Worm (Caenorhabditis elegans): Measurements from ENCODE around the gene ZK792.5.

The ZK792.5 gene

ce11 chrIV:11650344-11650743 lies 37.6 kb downstream of the ZK792.5 start:
- TF ChIP-seq fkh-10 (GFP tag; optimal IDR thresholded peaks at IDR 0.05) (no peak), nhr-67 (tag; optimal IDR thresholded peaks at IDR 0.05) (no peak), aly-2 (tag; optimal IDR thresholded peaks at IDR 0.05) (no peak), elt-1 (tag; optimal IDR thresholded peaks at IDR 0.05) (no peak), fos-1 (tag; optimal IDR thresholded peaks at IDR 0.05) (no peak), hmg-11 (tag; optimal IDR thresholded peaks at IDR 0.05) (no peak), elt-3 (tag; optimal IDR thresholded peaks at IDR 0.05) (no peak), zag-1 (tag; optimal IDR thresholded peaks at IDR 0.05) (no peak), elt-2 (tag; optimal IDR thresholded peaks at IDR 0.05) (no peak), eor-1 (tag; optimal IDR thresholded peaks at IDR 0.05) (no peak), egl-5 (tag; optimal IDR thresholded peaks at IDR 0.05) (no peak)

ce11 chrIV:11649031-11649430 lies 38.9 kb downstream of the ZK792.5 start, which contains the start of gene ZK809.8:
TSS of gene ZK809.8 (minus strand) at chrIV:11649064.
- TF ChIP-seq nhr-43 (tag; optimal IDR thresholded peaks at IDR 0.05; ENCODE audit: poor library complexity, severe bottlenecking) (no peak), snpc-4 (tag; optimal IDR thresholded peaks at IDR 0.05) (no peak), zag-1 (tag; optimal IDR thresholded peaks at IDR 0.05) (no peak), nhr-11 (tag; optimal IDR thresholded peaks at IDR 0.05) (peak; percentile 12), jun-1 (tag; optimal IDR thresholded peaks at IDR 0.05) (no peak), elt-3 (tag; optimal IDR thresholded peaks at IDR 0.05) (no peak), nhr-25 (tag; optimal IDR thresholded peaks at IDR 0.05) (no peak), nfya-1 (tag; optimal IDR thresholded peaks at IDR 0.05; ENCODE audit: insufficient read depth) (peak; percentile 2), nhr-67 (tag; optimal IDR thresholded peaks at IDR 0.05) (no peak), ceh-16 (tag; optimal IDR thresholded peaks at IDR 0.05) (no peak), unc-62 (GFP tag; optimal IDR thresholded peaks at IDR 0.05) (no peak), elt-1 (tag; optimal IDR thresholded peaks at IDR 0.05) (no peak), lin-39 (tag; optimal IDR thresholded peaks at IDR 0.05) (no peak), pqm-1 (tag; optimal IDR thresholded peaks at IDR 0.05) (no peak)

ce11 chrIV:11646908-11647307 lies 41.0 kb downstream of the ZK792.5 start:
- TF ChIP-seq lsy-12 (tag; optimal IDR thresholded peaks at IDR 0.05), result no peak
- peak; percentile 62 for TF ChIP-seq egl-5 (tag; optimal IDR thresholded peaks at IDR 0.05)
- no peak for TF ChIP-seq pqm-1 (tag; optimal IDR thresholded peaks at IDR 0.05)

- TF ChIP-seq fos-1 (tag; optimal IDR thresholded peaks at IDR 0.05) (no peak), nhr-11 (tag; optimal IDR thresholded peaks at IDR 0.05) (peak; percentile 26), elt-2 (tag; optimal IDR thresholded peaks at IDR 0.05) (peak; percentile 3), ama-1 (optimal IDR thresholded peaks at IDR 0.05) (peak; percentile 14), egl-5 (tag; optimal IDR thresholded peaks at IDR 0.05) (peak; percentile 39)
These were observed 42.6 kb downstream of the ZK792.5 start for ce11 chrIV:11645354-11645753.

- TF ChIP-seq ama-1 (optimal IDR thresholded peaks at IDR 0.05), result peak; percentile 14
- TF ChIP-seq hmg-11 (tag; optimal IDR thresholded peaks at IDR 0.05), result no peak
These were observed 43.2 kb downstream of the ZK792.5 start for ce11 chrIV:11644705-11645104.

ce11 chrIV:11643829-11644228 lies 44.1 kb downstream of the ZK792.5 start, which contains the start of gene prx-2:
TSS of gene prx-2 (plus strand) at chrIV:11644129.
- no peak for TF ChIP-seq mml-1 (tag; optimal IDR thresholded peaks at IDR 0.05)
- TF ChIP-seq eor-1 (tag; optimal IDR thresholded peaks at IDR 0.05), result no peak
- TF ChIP-seq ZK546.5 (tag; optimal IDR thresholded peaks at IDR 0.05), result no peak
- no peak for TF ChIP-seq elt-2 (tag; optimal IDR thresholded peaks at IDR 0.05)
- TF ChIP-seq ceh-28 (tag; optimal IDR thresholded peaks at IDR 0.05), result no peak
- no peak for TF ChIP-seq zag-1 (tag; optimal IDR thresholded peaks at IDR 0.05)
- TF ChIP-seq unc-62 (GFP tag; optimal IDR thresholded peaks at IDR 0.05), result no peak
- no peak for TF ChIP-seq ceh-16 (tag; optimal IDR thresholded peaks at IDR 0.05)
- no peak for TF ChIP-seq R02D3.7 (tag; optimal IDR thresholded peaks at IDR 0.05)
- TF ChIP-seq ceh-82 (tag; optimal IDR thresholded peaks at IDR 0.05), result no peak
- no peak for TF ChIP-seq elt-3 (tag; optimal IDR thresholded peaks at IDR 0.05)
- no peak for TF ChIP-seq fkh-2 (tag; optimal IDR thresholded peaks at IDR 0.05)
- TF ChIP-seq mdl-1 (tag; optimal IDR thresholded peaks at IDR 0.05), result no peak
- no peak for TF ChIP-seq fos-1 (tag; optimal IDR thresholded peaks at IDR 0.05)

DNA sequence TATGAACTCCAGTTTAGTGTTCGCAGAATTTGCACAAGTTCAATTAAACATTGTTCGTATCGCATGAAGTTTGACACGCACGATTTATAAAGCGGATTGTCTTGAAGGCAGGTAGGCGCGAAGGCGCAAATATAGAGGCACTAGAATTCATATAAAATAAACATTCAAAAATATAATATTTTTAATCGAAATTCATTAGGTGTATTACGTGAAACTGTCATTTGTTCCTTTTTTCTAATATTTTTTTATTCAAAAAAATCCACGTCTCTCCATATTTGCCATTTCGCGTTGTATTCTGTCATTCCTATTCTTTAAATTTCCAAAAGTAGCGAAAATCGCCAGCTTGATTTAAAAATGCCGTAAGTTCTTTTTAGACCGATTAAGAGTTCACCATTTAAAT lies 46.1 kb downstream of the ZK792.5 start, which contains the start of gene ZK809.1:
TSS of gene ZK809.1 (plus strand) at position 301 of the 400 bp plus-strand sequence.
- TF ChIP-seq nhr-67 (tag; optimal IDR thresholded peaks at IDR 0.05) (no peak), ama-1 (optimal IDR thresholded peaks at IDR 0.05) (no peak), mml-1 (tag; optimal IDR thresholded peaks at IDR 0.05) (no peak), nfya-1 (tag; optimal IDR thresholded peaks at IDR 0.05; ENCODE audit: insufficient read depth) (no peak), fkh-2 (tag; optimal IDR thresholded peaks at IDR 0.05) (no peak), ztf-11 (tag; optimal IDR thresholded peaks at IDR 0.05) (no peak), fkh-10 (GFP tag; optimal IDR thresholded peaks at IDR 0.05) (no peak), nhr-25 (tag; optimal IDR thresholded peaks at IDR 0.05) (no peak), snpc-4 (tag; optimal IDR thresholded peaks at IDR 0.05) (no peak), lsy-12 (tag; optimal IDR thresholded peaks at IDR 0.05) (no peak), ceh-16 (tag; optimal IDR thresholded peaks at IDR 0.05) (no peak)
